Worm (Caenorhabditis elegans) whole organism, L2 larva: ENCODE results near the gene sysm-1.
A peak's percentile ranks its signal among the peaks of the same experiment; 100 is the strongest.

Experiments
- C34F6.9 ChIP-seq: fragments of 150-350 bp; optimal IDR thresholded peaks from 2 replicates; lab custom pipeline; 2014; ENCODE audit warnings: missing biosample characterization, missing genetic modification characterization
- F13H6.1 ChIP-seq: sonication (generic microtip); optimal IDR thresholded peaks from 2 replicates; lab custom pipeline; 2016; ENCODE audit warnings: missing genetic modification characterization, missing compliant biosample characterization
- R02D3.7 ChIP-seq: fragments of 150-350 bp; optimal IDR thresholded peaks from 2 replicates; lab custom pipeline; 2014; ENCODE audit warnings: missing biosample characterization, missing genetic modification characterization
- Y55F3AM.14 ChIP-seq: fragments of 200-800 bp; sonication (Bioruptor generic); optimal IDR thresholded peaks from 2 replicates; lab custom pipeline; 2018; ENCODE audit warnings: mild to moderate bottlenecking, missing genetic modification characterization, missing compliant biosample characterization
- ZK546.5 ChIP-seq: sonication (generic microtip); optimal IDR thresholded peaks from 2 replicates; lab custom pipeline; 2017; ENCODE audit warnings: missing biosample characterization, missing genetic modification characterization
- alr-1 ChIP-seq: fragments of 150-350 bp; optimal IDR thresholded peaks from 2 replicates; lab custom pipeline; 2014; ENCODE audit warnings: missing biosample characterization, missing genetic modification characterization
- aly-2 ChIP-seq: fragments of 150-350 bp; optimal IDR thresholded peaks from 2 replicates; lab custom pipeline; 2014; ENCODE audit warnings: missing biosample characterization, missing genetic modification characterization
- ama-1 ChIP-seq: fragments of 150-350 bp; optimal IDR thresholded peaks from 2 replicates; lab custom pipeline; 2018; ENCODE audit warnings: inconsistent platforms
- blmp-1 ChIP-seq: sonication (generic microtip); optimal IDR thresholded peaks from 2 replicates; lab custom pipeline; 2017; ENCODE audit warnings: missing genetic modification characterization, mild to moderate bottlenecking, missing compliant biosample characterization, antibody characterized with exemption, moderate library complexity; ENCODE audit not compliant: insufficient read depth
- ceh-16 ChIP-seq: fragments of 150-350 bp; optimal IDR thresholded peaks from 2 replicates; lab custom pipeline; 2014; ENCODE audit warnings: missing biosample characterization, missing genetic modification characterization
- ceh-82 ChIP-seq: fragments of 150-350 bp; optimal IDR thresholded peaks from 2 replicates; lab custom pipeline; 2014; ENCODE audit warnings: missing biosample characterization, missing genetic modification characterization
- crh-2 ChIP-seq: sonication (generic microtip); optimal IDR thresholded peaks from 2 replicates; lab custom pipeline; 2017; ENCODE audit warnings: missing biosample characterization, missing genetic modification characterization
- dmd-4 ChIP-seq: sonication (generic microtip); optimal IDR thresholded peaks from 2 replicates; lab custom pipeline; 2017; ENCODE audit warnings: missing biosample characterization, missing genetic modification characterization
- egl-27 ChIP-seq: sonication (generic microtip); optimal IDR thresholded peaks from 3 replicates; lab custom pipeline; 2017; ENCODE audit warnings: missing biosample characterization, missing genetic modification reagents, missing genetic modification characterization
- elt-1 ChIP-seq: fragments of 150-350 bp; optimal IDR thresholded peaks from 2 replicates; lab custom pipeline; 2014; ENCODE audit warnings: missing biosample characterization, missing genetic modification characterization
- elt-3 ChIP-seq: sonication (generic microtip); optimal IDR thresholded peaks from 2 replicates; lab custom pipeline; 2017; ENCODE audit warnings: missing biosample characterization, missing genetic modification characterization
- fos-1 ChIP-seq: fragments of 150-350 bp; optimal IDR thresholded peaks from 2 replicates; lab custom pipeline; 2014; ENCODE audit warnings: missing biosample characterization, missing genetic modification characterization
- gmeb-1 ChIP-seq: fragments of 150-350 bp; optimal IDR thresholded peaks from 2 replicates; lab custom pipeline; 2014; ENCODE audit warnings: missing biosample characterization, missing genetic modification characterization
- lin-11 ChIP-seq: fragments of 150-350 bp; sonication (generic microtip); optimal IDR thresholded peaks from 2 replicates; lab custom pipeline; 2014; ENCODE audit warnings: missing biosample characterization, missing genetic modification characterization, inconsistent platforms, mixed read lengths
- lin-13 ChIP-seq: fragments of 150-350 bp; optimal IDR thresholded peaks from 2 replicates; lab custom pipeline; 2014; ENCODE audit warnings: missing biosample characterization, missing genetic modification reagents, missing genetic modification characterization
- lin-39 ChIP-seq: fragments of 150-350 bp; optimal IDR thresholded peaks from 2 replicates; lab custom pipeline; 2014; ENCODE audit warnings: missing biosample characterization, missing genetic modification reagents, missing genetic modification characterization
- lsy-2 ChIP-seq, 2 experiments: fragments of 150-350 bp in 1 of 2; sonication (generic microtip) in 1 of 2; optimal IDR thresholded peaks; 2 replicates each; lab custom pipeline; 2014 to 2017; ENCODE audit warnings: missing biosample characterization in 2 of 2, missing genetic modification characterization in 2 of 2
- mab-5 ChIP-seq: fragments of 150-350 bp; optimal IDR thresholded peaks from 2 replicates; lab custom pipeline; 2014; ENCODE audit warnings: missing biosample characterization, missing genetic modification characterization
- mbf-1 ChIP-seq: sonication (generic microtip); optimal IDR thresholded peaks from 2 replicates; lab custom pipeline; 2017; ENCODE audit warnings: missing biosample characterization, missing genetic modification characterization
- mdl-1 ChIP-seq, 2 experiments: fragments of 150-350 bp in 1 of 2; sonication (generic microtip) in 1 of 2; optimal IDR thresholded peaks; 2 replicates each; lab custom pipeline; 2017; ENCODE audit warnings: missing biosample characterization in 2 of 2, missing genetic modification characterization in 2 of 2
- nhr-10 ChIP-seq: sonication (generic microtip); optimal IDR thresholded peaks from 2 replicates; lab custom pipeline; 2017; ENCODE audit warnings: missing biosample characterization, missing genetic modification characterization
- nhr-11 ChIP-seq: fragments of 150-350 bp; optimal IDR thresholded peaks from 2 replicates; lab custom pipeline; 2014; ENCODE audit warnings: missing biosample characterization, missing genetic modification characterization
- nhr-12 ChIP-seq: fragments of 150-350 bp; optimal IDR thresholded peaks from 2 replicates; lab custom pipeline; 2014; ENCODE audit warnings: missing biosample characterization, missing genetic modification characterization
- nhr-129 ChIP-seq: fragments of 150-350 bp; optimal IDR thresholded peaks from 2 replicates; lab custom pipeline; 2014; ENCODE audit warnings: missing biosample characterization, missing genetic modification characterization
- nhr-21 ChIP-seq: fragments of 150-350 bp; optimal IDR thresholded peaks from 2 replicates; lab custom pipeline; 2014; ENCODE audit warnings: missing biosample characterization, missing genetic modification characterization
- nhr-23 ChIP-seq: fragments of 150-350 bp; optimal IDR thresholded peaks from 2 replicates; lab custom pipeline; 2014; ENCODE audit warnings: missing biosample characterization, missing genetic modification reagents, missing genetic modification characterization
- nhr-237 ChIP-seq: fragments of 150-350 bp; optimal IDR thresholded peaks from 2 replicates; lab custom pipeline; 2014; ENCODE audit warnings: missing biosample characterization, missing genetic modification characterization
- nhr-25 ChIP-seq: fragments of 150-350 bp; sonication (generic microtip); optimal IDR thresholded peaks from 3 replicates; lab custom pipeline; 2014; ENCODE audit warnings: missing biosample characterization, missing genetic modification characterization
- nhr-6 ChIP-seq: fragments of 150-350 bp; optimal IDR thresholded peaks from 2 replicates; lab custom pipeline; 2014; ENCODE audit warnings: missing biosample characterization, missing genetic modification characterization
- nhr-77 ChIP-seq: fragments of 150-350 bp; optimal IDR thresholded peaks from 2 replicates; lab custom pipeline; 2014; ENCODE audit warnings: missing biosample characterization, missing genetic modification characterization
- peb-1 ChIP-seq: fragments of 150-350 bp; optimal IDR thresholded peaks from 2 replicates; lab custom pipeline; 2014; ENCODE audit warnings: missing biosample characterization, missing genetic modification characterization
- sem-4 ChIP-seq: fragments of 150-350 bp; optimal IDR thresholded peaks from 2 replicates; lab custom pipeline; 2014; ENCODE audit warnings: missing biosample characterization, missing genetic modification reagents, missing genetic modification characterization
- skn-1 ChIP-seq: sonication (generic microtip); optimal IDR thresholded peaks from 2 replicates; lab custom pipeline; 2017; ENCODE audit warnings: missing biosample characterization, missing genetic modification characterization
- sma-3 ChIP-seq: sonication (generic microtip); optimal IDR thresholded peaks from 2 replicates; lab custom pipeline; 2016; ENCODE audit warnings: missing genetic modification reagents, missing genetic modification characterization, missing compliant biosample characterization
- sma-9 ChIP-seq, 2 experiments: fragments of 150-350 bp in 1 of 2; sonication (generic microtip) in 1 of 2; optimal IDR thresholded peaks; 2 replicates each; lab custom pipeline; 2014 to 2016; ENCODE audit warnings: missing genetic modification characterization in 2 of 2, mild to moderate bottlenecking in 1 of 2, missing biosample characterization in 1 of 2, missing compliant biosample characterization in 1 of 2, missing genetic modification reagents in 1 of 2, moderate library complexity in 1 of 2
- snpc-4 ChIP-seq: fragments of 150-350 bp; optimal IDR thresholded peaks from 2 replicates; lab custom pipeline; 2014; ENCODE audit warnings: missing biosample characterization, missing genetic modification characterization
- unc-39 ChIP-seq: fragments of 150-350 bp; optimal IDR thresholded peaks from 2 replicates; lab custom pipeline; 2014; ENCODE audit warnings: missing biosample characterization, missing genetic modification characterization
- unc-55 ChIP-seq: fragments of 150-350 bp; sonication (generic microtip); optimal IDR thresholded peaks from 3 replicates; lab custom pipeline; 2014; ENCODE audit warnings: missing biosample characterization, missing genetic modification reagents, missing genetic modification characterization
- unc-62 ChIP-seq: fragments of 150-350 bp; optimal IDR thresholded peaks from 2 replicates; lab custom pipeline; 2014; ENCODE audit warnings: missing biosample characterization, missing genetic modification reagents, missing genetic modification characterization
- zag-1 ChIP-seq: fragments of 150-350 bp; optimal IDR thresholded peaks from 2 replicates; lab custom pipeline; 2014; ENCODE audit warnings: missing biosample characterization, missing genetic modification characterization
- ztf-1 ChIP-seq: fragments of 200-800 bp; sonication (Bioruptor generic); conservative IDR thresholded peaks from 2 replicates; pipeline ENCODE4 v1.3.6; 2022; ENCODE audit warnings: missing genetic modification characterization, missing compliant biosample characterization
- ztf-11 ChIP-seq: sonication (generic microtip); optimal IDR thresholded peaks from 2 replicates; lab custom pipeline; 2017; ENCODE audit warnings: missing biosample characterization, missing genetic modification characterization
- ztf-4 ChIP-seq: fragments of 150-350 bp; optimal IDR thresholded peaks from 2 replicates; lab custom pipeline; 2014; ENCODE audit warnings: missing biosample characterization, missing genetic modification characterization

The sysm-1 gene

ce11 chrII:9113759-9114158, 30.8 kb upstream of the sysm-1 start:
- TF ChIP-seq blmp-1 (tag; lab: Kevin White, UChicago) = peak; percentile 69
- no peak for TF ChIP-seq unc-55
- TF ChIP-seq nhr-21 (tag; lab: Kevin White, UChicago) = no peak
- peak; percentile 46 for TF ChIP-seq sma-9 (GFP tag; optimal IDR thresholded peaks at IDR 0.05; lab: Kevin White, UChicago)
- TF ChIP-seq sma-9 (tag; optimal IDR thresholded peaks at IDR 0.05; lab: Kevin White, UChicago) = no peak
- TF ChIP-seq F13H6.1 = peak; percentile 36
- TF ChIP-seq nhr-77 (tag; lab: Kevin White, UChicago) = no peak
- TF ChIP-seq crh-2 (tag; lab: Kevin White, UChicago) = peak; percentile 41
- TF ChIP-seq dmd-4 (tag; lab: Kevin White, UChicago) = no peak
- TF ChIP-seq nhr-237 (tag; lab: Kevin White, UChicago) = no peak
- peak; percentile 68 for TF ChIP-seq fos-1
- TF ChIP-seq nhr-11 (tag; lab: Kevin White, UChicago) = no peak
- no peak for TF ChIP-seq unc-62 (GFP tag; lab: Kevin White, UChicago)

DNA sequence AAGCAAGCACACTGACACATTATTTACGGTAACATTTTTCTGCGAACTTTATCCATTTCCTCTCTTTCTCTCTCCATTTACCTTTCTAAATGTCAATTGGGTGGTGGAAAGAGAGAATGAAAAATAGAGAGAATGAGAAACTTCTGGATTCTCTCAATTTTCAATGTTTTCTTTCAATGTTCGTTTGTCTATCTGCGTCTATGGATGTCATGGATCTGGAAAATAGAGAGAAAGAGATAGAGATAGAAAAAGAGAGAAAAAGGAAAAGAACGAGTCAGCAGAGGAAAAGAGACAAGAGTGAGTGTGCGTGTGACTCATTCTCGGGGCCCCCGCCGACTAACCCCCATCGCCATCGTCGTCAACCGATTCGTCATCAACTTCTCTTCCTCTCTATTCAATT, 29.9 kb upstream of the sysm-1 start, which contains the start of gene jun-1:
TSS of gene jun-1 (plus strand) at position 307 of the 400 bp plus-strand sequence.
- TF ChIP-seq ceh-82 (tag; lab: Kevin White, UChicago) (peak; percentile 18), unc-55 (peak; percentile 91), nhr-23 (tag; lab: Kevin White, UChicago) (no peak), zag-1 (peak; percentile 13), snpc-4 (tag; lab: Kevin White, UChicago) (peak; percentile 43), skn-1 (tag; lab: Kevin White, UChicago) (no peak), ztf-1 (GFP tag; lab: Robert Waterston, UW) (no peak), ama-1 (lab: Kevin White, UChicago) (no peak), nhr-77 (tag; lab: Kevin White, UChicago) (peak; percentile 6), elt-3 (tag; lab: Kevin White, UChicago) (no peak), mdl-1 (tag; optimal IDR thresholded peaks at IDR 0.05; lab: Kevin White, UChicago) (peak; percentile 22 to 70), gmeb-1 (peak; percentile 73), ztf-11 (tag; lab: Kevin White, UChicago) (no peak), unc-39 (tag; lab: Kevin White, UChicago) (no peak), sma-3 (GFP tag; lab: Kevin White, UChicago) (peak; percentile 94), nhr-10 (no peak), crh-2 (tag; lab: Kevin White, UChicago) (peak; percentile 88), nhr-25 (tag; lab: Kevin White, UChicago) (peak; percentile 94), mbf-1 (tag; lab: Kevin White, UChicago) (no peak), nhr-12 (no peak), fos-1 (peak; percentile 100), F13H6.1 (peak; percentile 91), lin-13 (GFP tag; lab: Kevin White, UChicago) (peak; percentile 73), elt-1 (no peak), alr-1 (tag; lab: Kevin White, UChicago) (no peak), lin-39 (tag; lab: Kevin White, UChicago) (no peak), Y55F3AM.14 (GFP tag; lab: Kevin White, UChicago) (peak; percentile 36), aly-2 (no peak), nhr-11 (tag; lab: Kevin White, UChicago) (no peak), peb-1 (tag; lab: Kevin White, UChicago) (no peak), dmd-4 (tag; lab: Kevin White, UChicago) (no peak), lsy-2 (tag; optimal IDR thresholded peaks at IDR 0.05; lab: Kevin White, UChicago) (peak; percentile 68 to 91), mab-5 (peak; percentile 12), nhr-129 (peak; percentile 93), sem-4 (tag; lab: Kevin White, UChicago) (peak; percentile 88), ZK546.5 (tag; lab: Kevin White, UChicago) (no peak), C34F6.9 (tag; lab: Kevin White, UChicago) (peak; percentile 98), nhr-237 (tag; lab: Kevin White, UChicago) (peak; percentile 51), R02D3.7 (no peak), nhr-21 (tag; lab: Kevin White, UChicago) (peak; percentile 93), sma-9 (GFP tag; optimal IDR thresholded peaks at IDR 0.05; lab: Kevin White, UChicago) (peak; percentile 84), sma-9 (tag; optimal IDR thresholded peaks at IDR 0.05; lab: Kevin White, UChicago) (no peak), nhr-6 (tag; lab: Kevin White, UChicago) (peak; percentile 80), unc-62 (GFP tag; lab: Kevin White, UChicago) (peak; percentile 11), egl-27 (tag; lab: Kevin White, UChicago) (peak; percentile 90), blmp-1 (tag; lab: Kevin White, UChicago) (peak; percentile 67), ztf-4 (tag; lab: Kevin White, UChicago) (peak; percentile 94), lin-11 (tag; lab: Kevin White, UChicago) (no peak), ceh-16 (tag; lab: Kevin White, UChicago) (peak; percentile 51)
